Worm (Caenorhabditis elegans) whole organism, L4 larva: ENCODE results near the gene C33F10.11.

Source experiments
- F10B5.3 ChIP-seq: sonication (generic microtip); optimal IDR thresholded peaks from 2 replicates; lab custom pipeline; 2016; ENCODE audit warnings: mild to moderate bottlenecking, missing genetic modification characterization, missing compliant biosample characterization
- R02D3.7 ChIP-seq: fragments of 150-350 bp; sonication (generic microtip); optimal IDR thresholded peaks from 3 replicates; lab custom pipeline; 2014; ENCODE audit warnings: missing biosample characterization, missing genetic modification characterization
- T20F7.1 ChIP-seq: fragments of 200-800 bp; sonication (Bioruptor generic); optimal IDR thresholded peaks from 2 replicates; lab custom pipeline; 2018; ENCODE audit warnings: mild to moderate bottlenecking, missing genetic modification characterization, missing compliant biosample characterization
- aha-1 ChIP-seq: fragments of 150-350 bp; peaks from one replicate; lab custom pipeline; 2014; ENCODE audit warnings: missing biosample characterization, missing genetic modification characterization
- ceh-44 ChIP-seq: fragments of 200-800 bp; sonication (Bioruptor generic); IDR thresholded peaks from 2 replicates; pipeline ENCODE4 v1.3.6; 2022; ENCODE audit warnings: missing genetic modification reagents, missing genetic modification characterization, missing compliant biosample characterization
- ces-1 ChIP-seq: fragments of 150-350 bp; sonication (generic microtip); optimal IDR thresholded peaks from 4 replicates; lab custom pipeline; 2014; ENCODE audit warnings: missing biosample characterization, missing genetic modification reagents, missing genetic modification characterization
- cey-2 ChIP-seq: sonication (generic microtip); optimal IDR thresholded peaks from 3 replicates; lab custom pipeline; 2017; ENCODE audit warnings: missing genetic modification characterization, mild to moderate bottlenecking, missing compliant biosample characterization, antibody characterized with exemption, borderline replicate concordance; ENCODE audit not compliant: insufficient read depth
- daf-12 ChIP-seq: fragments of 150-350 bp; optimal IDR thresholded peaks from 2 replicates; lab custom pipeline; 2014; ENCODE audit warnings: missing biosample characterization, missing genetic modification reagents, missing genetic modification characterization
- daf-16 ChIP-seq, 3 experiments: sonication (generic microtip); optimal IDR thresholded peaks; 2 replicates each; lab custom pipeline; 2016 to 2017; ENCODE audit warnings: missing genetic modification characterization in 3 of 3, missing genetic modification reagents in 3 of 3, mild to moderate bottlenecking in 2 of 3, missing compliant biosample characterization in 2 of 3, missing biosample characterization in 1 of 3, moderate library complexity in 1 of 3
- daf-8 ChIP-seq: fragments of 200-800 bp; sonication (Bioruptor generic); IDR thresholded peaks from 2 replicates; pipeline ENCODE4 v1.3.6; 2022; ENCODE audit warnings: missing genetic modification characterization, missing compliant biosample characterization
- dmd-6 ChIP-seq: fragments of 200-800 bp; sonication (Bioruptor generic); IDR thresholded peaks from 2 replicates; pipeline ENCODE4 v1.3.6; 2022; ENCODE audit warnings: missing genetic modification reagents, missing genetic modification characterization, missing compliant biosample characterization
- dmd-8 ChIP-seq: fragments of 200-800 bp; sonication (Bioruptor generic); IDR thresholded peaks from 2 replicates; pipeline ENCODE4 v1.3.6; 2022; ENCODE audit warnings: missing genetic modification characterization, missing compliant biosample characterization
- dve-1 ChIP-seq: sonication (generic microtip); optimal IDR thresholded peaks from 2 replicates; lab custom pipeline; 2017; ENCODE audit warnings: antibody characterized with exemption, mild to moderate bottlenecking, missing genetic modification characterization, missing compliant biosample characterization; ENCODE audit not compliant: insufficient read depth
- egl-27 ChIP-seq: sonication (generic microtip); optimal IDR thresholded peaks from 3 replicates; lab custom pipeline; 2017; ENCODE audit warnings: missing biosample characterization, missing genetic modification reagents, missing genetic modification characterization
- fos-1 ChIP-seq: fragments of 150-350 bp; optimal IDR thresholded peaks from 2 replicates; lab custom pipeline; 2014; ENCODE audit warnings: missing biosample characterization, missing genetic modification characterization
- hif-1 ChIP-seq, 2 experiments: sonication (generic microtip); optimal IDR thresholded peaks; 2 replicates each; lab custom pipeline; 2016 to 2017; ENCODE audit warnings: missing compliant biosample characterization in 2 of 2, missing genetic modification characterization in 2 of 2, missing genetic modification reagents in 2 of 2, missing genotype in 2 of 2, mild to moderate bottlenecking in 1 of 2
- hlh-11 ChIP-seq: fragments of 200-800 bp; sonication (Bioruptor generic); optimal IDR thresholded peaks from 2 replicates; lab custom pipeline; 2018; ENCODE audit warnings: mild to moderate bottlenecking, missing genetic modification characterization, missing compliant biosample characterization
- hlh-30 ChIP-seq: sonication (generic microtip); optimal IDR thresholded peaks from 2 replicates; lab custom pipeline; 2017; ENCODE audit warnings: antibody characterized with exemption, mild to moderate bottlenecking, missing genetic modification characterization, missing compliant biosample characterization; ENCODE audit not compliant: insufficient read depth
- hmg-1.1 ChIP-seq: fragments of 200-800 bp; sonication (Bioruptor generic); IDR thresholded peaks from 2 replicates; pipeline ENCODE4 v1.3.6; 2022; ENCODE audit warnings: missing genetic modification reagents, missing genetic modification characterization, missing compliant biosample characterization
- lim-7 ChIP-seq: fragments of 200-800 bp; sonication (Bioruptor generic); IDR thresholded peaks from 2 replicates; pipeline ENCODE4 v1.3.6; 2022; ENCODE audit warnings: missing genetic modification characterization, missing compliant biosample characterization
- lin-1 ChIP-seq: fragments of 200-800 bp; sonication (Bioruptor generic); IDR thresholded peaks from 2 replicates; pipeline ENCODE4 v1.3.6; 2022; ENCODE audit warnings: missing genetic modification reagents, missing genetic modification characterization, missing compliant biosample characterization
- lin-13 ChIP-seq: fragments of 150-350 bp; optimal IDR thresholded peaks from 2 replicates; lab custom pipeline; 2014; ENCODE audit warnings: missing biosample characterization, missing genetic modification reagents, missing genetic modification characterization
- lir-3 ChIP-seq: sonication (generic microtip); optimal IDR thresholded peaks from 2 replicates; lab custom pipeline; 2016; ENCODE audit warnings: mild to moderate bottlenecking, missing genetic modification characterization, missing compliant biosample characterization
- mdl-1 ChIP-seq, 2 experiments: fragments of 150-350 bp in 1 of 2; sonication (generic microtip) in 1 of 2; optimal IDR thresholded peaks; 2 replicates each; lab custom pipeline; 2014 to 2017; ENCODE audit warnings: missing biosample characterization in 2 of 2, missing genetic modification characterization in 2 of 2
- mdt-29 ChIP-seq: fragments of 200-800 bp; sonication (Bioruptor generic); IDR thresholded peaks from 2 replicates; pipeline ENCODE4 v1.3.6; 2022; ENCODE audit warnings: missing genetic modification reagents, missing genetic modification characterization, missing compliant biosample characterization
- mep-1 ChIP-seq: fragments of 150-350 bp; sonication (generic microtip); optimal IDR thresholded peaks from 3 replicates; lab custom pipeline; 2014; ENCODE audit warnings: missing biosample characterization, missing genetic modification characterization
- nhr-102 ChIP-seq: sonication (generic microtip); optimal IDR thresholded peaks from 2 replicates; lab custom pipeline; 2016; ENCODE audit warnings: mild to moderate bottlenecking, missing genetic modification characterization, moderate library complexity, missing compliant biosample characterization
- nhr-25 ChIP-seq: sonication (generic microtip); optimal IDR thresholded peaks from 2 replicates; lab custom pipeline; 2017; ENCODE audit warnings: missing genetic modification characterization, mild to moderate bottlenecking, missing compliant biosample characterization, antibody characterized with exemption, moderate library complexity, borderline replicate concordance; ENCODE audit not compliant: insufficient read depth
- nhr-28 ChIP-seq: fragments of 150-350 bp; optimal IDR thresholded peaks from 2 replicates; lab custom pipeline; 2014; ENCODE audit warnings: missing biosample characterization, missing genetic modification characterization
- nhr-48 ChIP-seq: sonication (generic microtip); optimal IDR thresholded peaks from 2 replicates; lab custom pipeline; 2016; ENCODE audit warnings: mild to moderate bottlenecking, missing genetic modification characterization, missing compliant biosample characterization
- nhr-77 ChIP-seq: fragments of 150-350 bp; optimal IDR thresholded peaks from 2 replicates; lab custom pipeline; 2014; ENCODE audit warnings: missing biosample characterization, missing genetic modification characterization
- php-3 ChIP-seq: fragments of 200-800 bp; sonication (Bioruptor generic); IDR thresholded peaks from 2 replicates; pipeline ENCODE4 v1.3.6; 2022; ENCODE audit warnings: missing genetic modification reagents, missing genetic modification characterization, missing compliant biosample characterization
- pqm-1 ChIP-seq: sonication (generic microtip); optimal IDR thresholded peaks from 2 replicates; lab custom pipeline; 2017; ENCODE audit warnings: missing biosample characterization, missing genetic modification characterization
- set-16 ChIP-seq: fragments of 200-800 bp; sonication (Bioruptor generic); IDR thresholded peaks from 2 replicates; pipeline ENCODE4 v1.3.6; 2022; ENCODE audit warnings: missing genetic modification reagents, missing genetic modification characterization, missing compliant biosample characterization
- skn-1 ChIP-seq: fragments of 150-350 bp; optimal IDR thresholded peaks from 2 replicates; lab custom pipeline; 2014; ENCODE audit warnings: missing biosample characterization, missing genetic modification characterization
- snpc-1.2 ChIP-seq: fragments of 200-800 bp; sonication (Bioruptor generic); IDR thresholded peaks from 2 replicates; pipeline ENCODE4 v1.3.6; 2022; ENCODE audit warnings: missing genetic modification reagents, missing genetic modification characterization, missing compliant biosample characterization
- snpc-4 ChIP-seq: fragments of 150-350 bp; optimal IDR thresholded peaks from 2 replicates; lab custom pipeline; 2014; ENCODE audit warnings: missing biosample characterization, missing genetic modification characterization
- unc-130 ChIP-seq: sonication (generic microtip); optimal IDR thresholded peaks from 2 replicates; lab custom pipeline; 2016; ENCODE audit warnings: missing genetic modification reagents, missing genetic modification characterization, missing compliant biosample characterization
- unc-62 ChIP-seq, 3 experiments: fragments of 150-350 bp in 1 of 3; sonication (generic microtip); optimal IDR thresholded peaks in 2 of 3; peaks in 1 of 3; 1 replicate in 1 of 3; 2 replicates in 2 of 3; lab custom pipeline; 2014 to 2017; ENCODE audit warnings: missing biosample characterization in 3 of 3, missing genetic modification characterization in 3 of 3, missing genetic modification reagents in 3 of 3, missing genotype in 1 of 3

Gene C33F10.11

ce11 chrII:4834761-4835160 lies at the start of gene C33F10.11, which contains the start of gene C33F10.1:
Gene C33F10.11 (minus strand): TSS chrII:4834861.
Gene C33F10.1 (plus strand): TSS chrII:4835023.
- no peak for TF ChIP-seq set-16
- no peak for TF ChIP-seq snpc-1.2
- TF ChIP-seq daf-8 (GFP tag; lab: Robert Waterston, UW) = no peak
- TF ChIP-seq snpc-4 (tag; lab: Kevin White, UChicago) = no peak
- no peak for TF ChIP-seq hlh-11
- no peak for TF ChIP-seq aha-1 (tag; lab: Kevin White, UChicago)
- no peak for TF ChIP-seq dmd-8 (GFP tag; lab: Robert Waterston, UW)
- no peak for TF ChIP-seq nhr-25 (tag; lab: Kevin White, UChicago)
- no peak for TF ChIP-seq mdt-29 (GFP tag; lab: Robert Waterston, UW)
- TF ChIP-seq daf-12 (tag; lab: Kevin White, UChicago) = no peak
- TF ChIP-seq lin-1 (GFP tag; lab: Robert Waterston, UW) = no peak
- TF ChIP-seq nhr-28 (tag; lab: Kevin White, UChicago) = no peak

- no peak for TF ChIP-seq dmd-6 (GFP tag; lab: Robert Waterston, UW)
- no peak for TF ChIP-seq hlh-30
- peak in 1 of 2 experiments; percentile 65 for TF ChIP-seq unc-62 (GFP tag; optimal IDR thresholded peaks at IDR 0.05 in 1 of 2; lab: Kevin White, UChicago)
- TF ChIP-seq unc-62 (tag; optimal IDR thresholded peaks at IDR 0.05; lab: Kevin White, UChicago) = no peak
- TF ChIP-seq, all 104 proteins: peak for 1
These were observed 49.7 kb upstream of the C33F10.11 start for ce11 chrII:4884403-4884802.

ce11 chrII:4883412-4883811 lies 48.8 kb upstream of the C33F10.11 start, which contains the start of gene gst-8:
Gene gst-8 (plus strand): TSS chrII:4883712.
- TF ChIP-seq dmd-6 (GFP tag; lab: Robert Waterston, UW) (0 out of 2 replicates have a peak, but pooled peaks have one; percentile 17), dve-1 (tag; lab: Kevin White, UChicago) (peak; percentile 9), T20F7.1 (GFP tag; lab: Kevin White, UChicago) (peak; percentile 27), egl-27 (no peak), daf-16 (GFP tag; optimal IDR thresholded peaks at IDR 0.05; lab: Kevin White, UChicago) (no peak), daf-16 (tag; optimal IDR thresholded peaks at IDR 0.05; lab: Kevin White, UChicago) (peak; percentile 55), hlh-11 (peak; percentile 8)
- TF ChIP-seq, all 104 proteins: peak for 5

- TF ChIP-seq lim-7 (GFP tag; lab: Robert Waterston, UW) (0 out of 2 replicates have a peak, but pooled peaks have one; percentile 7), daf-16 (GFP tag; optimal IDR thresholded peaks at IDR 0.05; lab: Kevin White, UChicago) (no peak), daf-16 (tag; optimal IDR thresholded peaks at IDR 0.05; lab: Kevin White, UChicago) (peak; percentile 75), unc-130 (GFP tag; lab: Kevin White, UChicago) (no peak), aha-1 (tag; lab: Kevin White, UChicago) (peak; percentile 3), dve-1 (tag; lab: Kevin White, UChicago) (peak; percentile 27)
These were observed 47.8 kb upstream of the C33F10.11 start for ce11 chrII:4882498-4882897.

- TF ChIP-seq ceh-44 (GFP tag; lab: Robert Waterston, UW) = no peak
- no peak for TF ChIP-seq ces-1 (GFP tag; lab: Kevin White, UChicago)
- TF ChIP-seq lir-3 (tag; lab: Kevin White, UChicago) = no peak
- peak; percentile 28 for TF ChIP-seq mep-1 (tag; lab: Kevin White, UChicago)
- TF ChIP-seq hif-1 (tag; optimal IDR thresholded peaks at IDR 0.05; lab: Kevin White, UChicago) = peak in 1 of 2 experiments; percentile 11
- TF ChIP-seq skn-1 (tag; lab: Kevin White, UChicago) = no peak
- no peak for TF ChIP-seq daf-16 (GFP tag; optimal IDR thresholded peaks at IDR 0.05; lab: Kevin White, UChicago)
- TF ChIP-seq daf-16 (tag; optimal IDR thresholded peaks at IDR 0.05; lab: Kevin White, UChicago) = peak; percentile 89
- TF ChIP-seq php-3 = peak; percentile 68
- peak; percentile 95 for TF ChIP-seq nhr-102 (tag; lab: Kevin White, UChicago)
- peak; percentile 66 for TF ChIP-seq hlh-30
- no peak for TF ChIP-seq lin-13 (GFP tag; lab: Kevin White, UChicago)
- TF ChIP-seq hlh-11 = peak; percentile 79
- TF ChIP-seq nhr-28 (tag; lab: Kevin White, UChicago) = peak; percentile 97
- TF ChIP-seq R02D3.7 (tag; lab: Kevin White, UChicago) = no peak
- TF ChIP-seq cey-2 (tag; lab: Kevin White, UChicago) = peak; percentile 77
- TF ChIP-seq fos-1 (tag; lab: Kevin White, UChicago) = no peak
- peak; percentile 38 for TF ChIP-seq pqm-1 (tag; lab: Kevin White, UChicago)
- TF ChIP-seq dve-1 (tag; lab: Kevin White, UChicago) = peak; percentile 83
- peak; percentile 35; the same call in 1 of the 2 replicates for TF ChIP-seq hmg-1.1 (GFP tag; lab: Robert Waterston, UW)
- TF ChIP-seq F10B5.3 = no peak
- peak; percentile 39 for TF ChIP-seq nhr-77 (tag; lab: Kevin White, UChicago)
- peak; percentile 73 for TF ChIP-seq dmd-6 (GFP tag; lab: Robert Waterston, UW)
- TF ChIP-seq mdl-1 (tag; optimal IDR thresholded peaks at IDR 0.05; lab: Kevin White, UChicago) = peak in 1 of 2 experiments; percentile 53
- peak; percentile 71 for TF ChIP-seq nhr-48 (tag; lab: Kevin White, UChicago)
These were observed 47.1 kb upstream of the C33F10.11 start, which contains the start of gene gst-7 for ce11 chrII:4881727-4882126. Gene gst-7 (plus strand): TSS chrII:4882062.
